Fruit fly (Drosophila melanogaster) whole organism, wandering third instar larva: ENCODE measurements around the gene eloF.

Experiments used
- Abd-B ChIP-seq: fragments of >200 bp; optimal IDR thresholded peaks from 2 replicates; lab custom pipeline; 2017; ENCODE audit warnings: missing biosample characterization, missing genetic modification characterization
- CG32264 ChIP-seq: fragments of 200-800 bp; sonication (Bioruptor generic); optimal IDR thresholded peaks from 2 replicates; lab custom pipeline; 2016; ENCODE audit warnings: missing biosample characterization, missing genetic modification characterization
- CG9705 ChIP-seq: fragments of 200-800 bp; sonication (Bioruptor generic); optimal IDR thresholded peaks from 2 replicates; lab custom pipeline; 2018; ENCODE audit warnings: missing biosample characterization, mild to moderate bottlenecking, missing genetic modification characterization
- CrebA ChIP-seq: fragments of 200-800 bp; sonication (Bioruptor generic); optimal IDR thresholded peaks from 2 replicates; lab custom pipeline; 2016; ENCODE audit warnings: missing biosample characterization, mild to moderate bottlenecking, missing genetic modification characterization, borderline replicate concordance
- Dfd ChIP-seq: fragments of >200 bp; optimal IDR thresholded peaks from 2 replicates; lab custom pipeline; 2017; ENCODE audit warnings: missing biosample characterization, missing genetic modification characterization
- Dif ChIP-seq: fragments of 200-275, 200-300 bp; sonication (Bioruptor generic); optimal IDR thresholded peaks from 2 replicates; lab custom pipeline; 2018; ENCODE audit warnings: missing biosample characterization, missing genetic modification characterization; ENCODE audit not compliant: partially characterized antibody
- GATAd ChIP-seq: sonication (Bioruptor generic); optimal IDR thresholded peaks from 2 replicates; lab custom pipeline; 2016; ENCODE audit warnings: missing biosample characterization, missing genetic modification characterization
- HLH106 ChIP-seq: fragments of 200-800 bp; optimal IDR thresholded peaks from 3 replicates; lab custom pipeline; 2019; ENCODE audit warnings: missing biosample characterization, mild to moderate bottlenecking, missing genetic modification characterization, moderate library complexity
- Hnf4 ChIP-seq: fragments of 200-800 bp; sonication (Bioruptor generic); optimal IDR thresholded peaks from 2 replicates; lab custom pipeline; 2016; ENCODE audit warnings: missing biosample characterization, mild to moderate bottlenecking, missing genetic modification characterization
- Hr78 ChIP-seq: fragments of >200 bp; optimal IDR thresholded peaks from 2 replicates; lab custom pipeline; 2017; ENCODE audit warnings: missing biosample characterization, missing genetic modification characterization
- Hr83 ChIP-seq: fragments of 200-300 bp; sonication (Bioruptor generic); optimal IDR thresholded peaks from 2 replicates; lab custom pipeline; 2016; ENCODE audit warnings: missing biosample characterization, mild to moderate bottlenecking, missing genetic modification characterization, moderate library complexity; ENCODE audit not compliant: poor library complexity, severe bottlenecking
- Jra ChIP-seq: sonication (Bioruptor generic); optimal IDR thresholded peaks from 2 replicates; lab custom pipeline; 2016; ENCODE audit warnings: missing biosample characterization, missing genetic modification characterization
- Mio ChIP-seq: sonication (Bioruptor generic); optimal IDR thresholded peaks from 2 replicates; lab custom pipeline; 2016; ENCODE audit warnings: missing biosample characterization, missing genetic modification characterization
- Myc ChIP-seq: fragments of >200 bp; optimal IDR thresholded peaks from 2 replicates; lab custom pipeline; 2017
- N ChIP-seq: fragments of >200 bp; optimal IDR thresholded peaks from 2 replicates; lab custom pipeline; 2018; ENCODE audit warnings: missing biosample characterization, missing external identifiers, missing genetic modification characterization
- OdsH ChIP-seq: fragments of 200-800 bp; sonication (Bioruptor generic); optimal IDR thresholded peaks from 2 replicates; lab custom pipeline; 2016; ENCODE audit warnings: missing biosample characterization, mild to moderate bottlenecking, missing genetic modification characterization
- Rel ChIP-seq, 2 experiments: fragments of 200-800 bp; sonication (Bioruptor generic) in 1 of 2; optimal IDR thresholded peaks; 2 replicates in 1 of 2; 3 replicates in 1 of 2; lab custom pipeline; 2016 to 2019; ENCODE audit warnings: mild to moderate bottlenecking in 2 of 2, missing biosample characterization in 2 of 2, missing genetic modification characterization in 2 of 2, moderate library complexity in 1 of 2
- Sp1 ChIP-seq: fragments of 200-800 bp; sonication (Bioruptor generic); optimal IDR thresholded peaks from 3 replicates; lab custom pipeline; 2019; ENCODE audit warnings: missing biosample characterization, mild to moderate bottlenecking, missing genetic modification characterization, moderate library complexity
- Vsx2 ChIP-seq: fragments of 200-300, 225-300 bp; sonication (Bioruptor generic); optimal IDR thresholded peaks from 2 replicates; lab custom pipeline; 2018; ENCODE audit warnings: missing biosample characterization, missing genetic modification characterization; ENCODE audit not compliant: partially characterized antibody
- br ChIP-seq: fragments of 200-800 bp; sonication (Bioruptor generic); optimal IDR thresholded peaks from 2 replicates; lab custom pipeline; 2016; ENCODE audit warnings: missing biosample characterization, missing genetic modification characterization
- brk ChIP-seq: fragments of 200-800 bp; sonication (Bioruptor generic); optimal IDR thresholded peaks from 2 replicates; lab custom pipeline; 2016; ENCODE audit warnings: missing biosample characterization, mild to moderate bottlenecking, missing genetic modification characterization
- dl ChIP-seq, 2 experiments: fragments of 175-275, 200-275 bp in 1 of 2; fragments of 200-275 bp in 1 of 2; sonication (Bioruptor generic); optimal IDR thresholded peaks; lab custom pipeline; 2018; ENCODE audit warnings: mild to moderate bottlenecking in 2 of 2, missing biosample characterization in 2 of 2, missing genetic modification characterization in 2 of 2, moderate library complexity in 2 of 2; ENCODE audit not compliant: partially characterized antibody in 2 of 2, insufficient read depth in 1 of 2
- dmrt93B ChIP-seq: fragments of 200-800 bp; sonication (Bioruptor generic); optimal IDR thresholded peaks from 2 replicates; lab custom pipeline; 2018; ENCODE audit warnings: missing biosample characterization, mild to moderate bottlenecking, missing genetic modification characterization
- dsf ChIP-seq: sonication (Bioruptor generic); optimal IDR thresholded peaks from 2 replicates; lab custom pipeline; 2016; ENCODE audit warnings: missing biosample characterization, missing genetic modification characterization, borderline replicate concordance
- ey ChIP-seq: fragments of 200-800 bp; sonication (Bioruptor generic); optimal IDR thresholded peaks from 2 replicates; lab custom pipeline; 2016; ENCODE audit warnings: missing biosample characterization, missing genetic modification characterization
- foxo ChIP-seq, 2 experiments: fragments of 200-800 bp; sonication (Bioruptor generic); optimal IDR thresholded peaks; 2 replicates in 1 of 2; 3 replicates in 1 of 2; lab custom pipeline; 2016 to 2017; ENCODE audit warnings: missing biosample characterization in 2 of 2, missing genetic modification characterization in 2 of 2
- fru ChIP-seq: fragments of 200-800 bp; sonication (Bioruptor generic); optimal IDR thresholded peaks from 3 replicates; lab custom pipeline; 2016; ENCODE audit warnings: missing biosample characterization, mild to moderate bottlenecking, missing genetic modification characterization
- h ChIP-seq: fragments of 200-800 bp; sonication (Bioruptor generic); optimal IDR thresholded peaks from 3 replicates; lab custom pipeline; 2016; ENCODE audit warnings: missing biosample characterization, mild to moderate bottlenecking, missing genetic modification characterization
- jim ChIP-seq: fragments of 175-275, 200-325 bp; sonication (Bioruptor generic); optimal IDR thresholded peaks from 2 replicates; lab custom pipeline; 2016; ENCODE audit warnings: missing biosample characterization, mild to moderate bottlenecking, missing genetic modification characterization
- lola ChIP-seq: fragments of >200 bp; optimal IDR thresholded peaks from 2 replicates; lab custom pipeline; 2017; ENCODE audit warnings: missing biosample characterization, missing genetic modification characterization
- pan ChIP-seq: fragments of >200 bp; optimal IDR thresholded peaks from 2 replicates; lab custom pipeline; 2017
- psq ChIP-seq: fragments of 200-800 bp; sonication (Bioruptor generic); optimal IDR thresholded peaks from 3 replicates; lab custom pipeline; 2017; ENCODE audit warnings: missing biosample characterization, mild to moderate bottlenecking, missing genetic modification characterization, moderate library complexity
- rgr ChIP-seq: fragments of 200-800 bp; sonication (Bioruptor generic); optimal IDR thresholded peaks from 3 replicates; lab custom pipeline; 2016; ENCODE audit warnings: missing biosample characterization, mild to moderate bottlenecking, missing genetic modification characterization
- sage ChIP-seq: fragments of 200-800 bp; sonication (Bioruptor generic); optimal IDR thresholded peaks from 2 replicates; lab custom pipeline; 2016; ENCODE audit warnings: missing biosample characterization, mild to moderate bottlenecking, missing genetic modification characterization
- sv ChIP-seq: fragments of 200-800 bp; sonication (Bioruptor generic); optimal IDR thresholded peaks from 3 replicates; lab custom pipeline; 2016; ENCODE audit warnings: missing biosample characterization, missing genetic modification characterization
- tai ChIP-seq: sonication (Bioruptor generic); optimal IDR thresholded peaks from 2 replicates; lab custom pipeline; 2016; ENCODE audit warnings: missing biosample characterization, missing genetic modification characterization
- usp ChIP-seq: fragments of >200 bp; optimal IDR thresholded peaks from 2 replicates; lab custom pipeline; 2017; ENCODE audit warnings: missing biosample characterization, missing genetic modification characterization
- woc ChIP-seq: sonication (Bioruptor generic); optimal IDR thresholded peaks from 2 replicates; lab custom pipeline; 2016; ENCODE audit warnings: missing biosample characterization, mild to moderate bottlenecking, missing genetic modification characterization

The eloF gene

dm6 chr3R:9768884-9769283, 45.1 kb upstream of the eloF start, which contains the start of gene MED6:
Gene MED6, minus strand, starts transcription at chr3R:9768984.
- TF ChIP-seq Hnf4 (GFP tag; lab: Kevin White, UChicago), result no peak
- no peak for TF ChIP-seq h
- TF ChIP-seq sv, result no peak
- TF ChIP-seq N (GFP tag; lab: Kevin White, UChicago), result no peak
- TF ChIP-seq Myc (lab: Kevin White, UChicago), result no peak
- no peak for TF ChIP-seq CG9705 (GFP tag; lab: Kevin White, UChicago)
- TF ChIP-seq jim (GFP tag; lab: Kevin White, UChicago), result no peak

- TF ChIP-seq rgr (GFP tag; lab: Kevin White, UChicago) (no peak), fru (GFP tag; lab: Kevin White, UChicago) (no peak), CrebA (GFP tag; lab: Kevin White, UChicago) (no peak), dmrt93B (GFP tag; lab: Kevin White, UChicago) (no peak), jim (GFP tag; lab: Kevin White, UChicago) (no peak), Sp1 (GFP tag; lab: Kevin White, UChicago) (no peak), dl (GFP tag; optimal IDR thresholded peaks at IDR 0.05; lab: Kevin White, UChicago; ENCODE audit: insufficient read depth in 1 of 2, partially characterized antibody in 2 of 2) (no peak), Hnf4 (GFP tag; lab: Kevin White, UChicago) (no peak), Hr83 (no peak), woc (GFP tag; lab: Kevin White, UChicago) (no peak), HLH106 (tag; lab: Kevin White, UChicago) (no peak), Abd-B (no peak), sv (no peak), Dfd (GFP tag; lab: Kevin White, UChicago) (no peak), usp (no peak)
These were observed 43.8 kb upstream of the eloF start for dm6 chr3R:9770127-9770526.

dm6 chr3R:9771519-9771972, 42.4 kb upstream of the eloF start, which contains the start of gene CG9471:
Gene CG9471, minus strand, starts transcription at chr3R:9771542.
- TF ChIP-seq dsf (GFP tag; lab: Kevin White, UChicago), result peak; percentile 87
- peak; percentile 98 for TF ChIP-seq Hnf4 (GFP tag; lab: Kevin White, UChicago)
- peak; percentile 99 for TF ChIP-seq h
- peak; percentile 53 to 99 for TF ChIP-seq foxo (GFP tag; optimal IDR thresholded peaks at IDR 0.05; lab: Kevin White, UChicago)
- peak; percentile 99 for TF ChIP-seq rgr (GFP tag; lab: Kevin White, UChicago)
- TF ChIP-seq ey (GFP tag; lab: Kevin White, UChicago), result peak; percentile 98
- peak; percentile 96 for TF ChIP-seq Sp1 (GFP tag; lab: Kevin White, UChicago)
- no peak for TF ChIP-seq Dif
- peak; percentile 97 for TF ChIP-seq br (GFP tag; lab: Kevin White, UChicago)
- no peak for TF ChIP-seq Hr78 (GFP tag; lab: Kevin White, UChicago)
- peak; percentile 92 for TF ChIP-seq CG32264
- peak; percentile 41 for TF ChIP-seq Hr83
- peak; percentile 91 for TF ChIP-seq sv
- no peak for TF ChIP-seq lola (GFP tag; lab: Kevin White, UChicago)
- no peak for TF ChIP-seq CrebA (GFP tag; lab: Kevin White, UChicago)
- no peak for TF ChIP-seq N (GFP tag; lab: Kevin White, UChicago)
- TF ChIP-seq tai, result no peak
- TF ChIP-seq dmrt93B (GFP tag; lab: Kevin White, UChicago), result peak; percentile 82
- peak; percentile 94 for TF ChIP-seq psq (GFP tag; lab: Kevin White, UChicago)
- TF ChIP-seq fru (GFP tag; lab: Kevin White, UChicago), result peak; percentile 98
- peak; percentile 88 for TF ChIP-seq CG9705 (GFP tag; lab: Kevin White, UChicago)
- no peak for TF ChIP-seq Vsx2 (GFP tag; lab: Kevin White, UChicago)
- TF ChIP-seq Myc (lab: Kevin White, UChicago), result no peak
- no peak for TF ChIP-seq pan
- TF ChIP-seq sage (GFP tag; lab: Kevin White, UChicago), result peak; percentile 95
- no peak for TF ChIP-seq Abd-B
- no peak for TF ChIP-seq usp
- peak; percentile 89 for TF ChIP-seq Rel (GFP tag; optimal IDR thresholded peaks at IDR 0.05; lab: Kevin White, UChicago)
- TF ChIP-seq Rel (tag; optimal IDR thresholded peaks at IDR 0.05; lab: Kevin White, UChicago), result peak; percentile 87
- TF ChIP-seq Mio (GFP tag; lab: Kevin White, UChicago), result peak; percentile 73
- TF ChIP-seq jim (GFP tag; lab: Kevin White, UChicago), result peak; percentile 5
- peak; percentile 86 for TF ChIP-seq GATAd (GFP tag; lab: Kevin White, UChicago)
- TF ChIP-seq Dfd (GFP tag; lab: Kevin White, UChicago), result no peak
- peak; percentile 97 for TF ChIP-seq woc (GFP tag; lab: Kevin White, UChicago)
- peak; percentile 97 for TF ChIP-seq Jra (GFP tag; lab: Kevin White, UChicago)
- peak; percentile 95 for TF ChIP-seq HLH106 (tag; lab: Kevin White, UChicago)
- peak; percentile 98 for TF ChIP-seq OdsH (GFP tag; lab: Kevin White, UChicago)
- no peak for TF ChIP-seq brk
- no peak for TF ChIP-seq dl (GFP tag; optimal IDR thresholded peaks at IDR 0.05; lab: Kevin White, UChicago; ENCODE audit: insufficient read depth in 1 of 2, partially characterized antibody in 2 of 2)
